Fruit fly (Drosophila melanogaster) whole organism, embryonic: ENCODE results near the gene RpL6.

Experiments used
- B-H2 ChIP-seq: fragments of 200-800 bp; sonication (Bioruptor generic); optimal IDR thresholded peaks from 2 replicates; lab custom pipeline; 2018; ENCODE audit warnings: missing biosample characterization, mild to moderate bottlenecking, missing genetic modification characterization
- Bteb2 ChIP-seq: fragments of 200-800 bp; sonication (Bioruptor generic); optimal IDR thresholded peaks from 2 replicates; lab custom pipeline; 2016; ENCODE audit warnings: missing biosample characterization, missing genetic modification characterization
- CG10209 ChIP-seq: fragments of 200-800 bp; sonication (Bioruptor generic); optimal IDR thresholded peaks from 3 replicates; lab custom pipeline; 2017; ENCODE audit warnings: missing biosample characterization, mild to moderate bottlenecking, missing genetic modification characterization, missing genetic modification reagents
- CG11093 ChIP-seq: fragments of 200-800 bp; sonication (Bioruptor generic); IDR thresholded peaks from 3 replicates; pipeline ENCODE4 v1.3.6; 2022; ENCODE audit warnings: missing biosample characterization, missing genetic modification characterization
- CG12104 ChIP-seq: fragments of 200-800 bp; sonication (Bioruptor generic); optimal IDR thresholded peaks from 3 replicates; lab custom pipeline; 2016; ENCODE audit warnings: missing biosample characterization, missing genetic modification characterization
- CG13775 ChIP-seq: fragments of 200-800 bp; sonication (Bioruptor generic); optimal IDR thresholded peaks from 3 replicates; lab custom pipeline; 2017; ENCODE audit warnings: missing biosample characterization, mild to moderate bottlenecking, missing genetic modification characterization
- CG15073 ChIP-seq: fragments of 200-800 bp; sonication (Bioruptor generic); optimal IDR thresholded peaks from 2 replicates; lab custom pipeline; 2016; ENCODE audit warnings: missing biosample characterization, missing genetic modification characterization
- CG15479 ChIP-seq: fragments of 200-800 bp; sonication (Bioruptor generic); optimal IDR thresholded peaks from 3 replicates; lab custom pipeline; 2019; ENCODE audit warnings: missing biosample characterization, mild to moderate bottlenecking, missing genetic modification characterization, moderate library complexity
- CG15696 ChIP-seq: fragments of 200-800 bp; sonication (Bioruptor generic); optimal IDR thresholded peaks from 2 replicates; lab custom pipeline; 2019; ENCODE audit warnings: missing biosample characterization, mild to moderate bottlenecking, missing genetic modification characterization, moderate library complexity
- CG18262 ChIP-seq: fragments of 200-800 bp; optimal IDR thresholded peaks from 3 replicates; lab custom pipeline; 2019; ENCODE audit warnings: missing biosample characterization, mild to moderate bottlenecking, missing genetic modification characterization, moderate library complexity
- CG18619 ChIP-seq: fragments of 200-800 bp; sonication (Bioruptor generic); optimal IDR thresholded peaks from 3 replicates; lab custom pipeline; 2017; ENCODE audit warnings: missing biosample characterization, mild to moderate bottlenecking, missing genetic modification characterization
- CG30020 ChIP-seq: fragments of 200-800 bp; optimal IDR thresholded peaks from 2 replicates; lab custom pipeline; 2019; ENCODE audit warnings: missing biosample characterization, mild to moderate bottlenecking, missing genetic modification characterization, moderate library complexity
- CG33213 ChIP-seq: fragments of 200-800 bp; sonication (Bioruptor generic); optimal IDR thresholded peaks from 3 replicates; lab custom pipeline; 2016; ENCODE audit warnings: missing biosample characterization, missing genetic modification characterization
- CG6272 ChIP-seq: fragments of 200-800 bp; sonication (Bioruptor generic); IDR thresholded peaks from 2 replicates; pipeline ENCODE4 v1.3.6; 2022; ENCODE audit warnings: missing biosample characterization, missing genetic modification characterization
- CG8944 ChIP-seq: fragments of 200-800 bp; sonication (Bioruptor generic); optimal IDR thresholded peaks from 3 replicates; lab custom pipeline; 2016; ENCODE audit warnings: missing biosample characterization, missing genetic modification characterization
- CG9817 ChIP-seq: fragments of 200-800 bp; sonication (Bioruptor generic); optimal IDR thresholded peaks from 2 replicates; lab custom pipeline; 2018; ENCODE audit warnings: missing biosample characterization, mild to moderate bottlenecking, missing genetic modification characterization, moderate library complexity
- Dfd ChIP-seq, 2 experiments: fragments of >200 bp; optimal IDR thresholded peaks; 2 replicates each; lab custom pipeline; 2017; ENCODE audit warnings: missing biosample characterization in 2 of 2, missing genetic modification characterization in 2 of 2
- Eip74EF ChIP-seq, 2 experiments: fragments of 200-800 bp in 1 of 2; fragments of >200 bp in 1 of 2; sonication (Bioruptor generic) in 1 of 2; optimal IDR thresholded peaks; 2 replicates each; lab custom pipeline; 2017 to 2019; ENCODE audit warnings: missing biosample characterization in 2 of 2, missing genetic modification characterization in 2 of 2, mild to moderate bottlenecking in 1 of 2, moderate library complexity in 1 of 2
- Elba2 ChIP-seq: fragments of 200-800 bp; sonication (Bioruptor generic); optimal IDR thresholded peaks from 3 replicates; lab custom pipeline; 2016; ENCODE audit warnings: missing biosample characterization, missing genetic modification characterization
- Ets65A ChIP-seq: fragments of 200-800 bp; sonication (Bioruptor generic); peaks from one replicate; lab custom pipeline; 2016; ENCODE audit warnings: missing biosample characterization, missing genetic modification characterization
- Gug ChIP-seq: fragments of 200-800 bp; sonication (Bioruptor generic); IDR thresholded peaks from 4 replicates; pipeline ENCODE4 v1.3.6; 2022; ENCODE audit warnings: missing biosample characterization, missing genetic modification characterization
- Jarid2 ChIP-seq: fragments of 200-800 bp; sonication (Bioruptor generic); optimal IDR thresholded peaks from 3 replicates; lab custom pipeline; 2017; ENCODE audit warnings: mild to moderate bottlenecking, missing biosample characterization, missing genetic modification reagents, missing genetic modification characterization
- Lhr ChIP-seq: fragments of 200-800 bp; sonication (Bioruptor generic); optimal IDR thresholded peaks from 3 replicates; lab custom pipeline; 2017; ENCODE audit warnings: mild to moderate bottlenecking, missing biosample characterization, missing genetic modification reagents, missing genetic modification characterization
- NK7.1 ChIP-seq: fragments of 200-800 bp; sonication (Bioruptor generic); optimal IDR thresholded peaks from 3 replicates; lab custom pipeline; 2016; ENCODE audit warnings: missing biosample characterization, missing genetic modification characterization
- Oaz ChIP-seq: fragments of 200-800 bp; sonication (Bioruptor generic); IDR thresholded peaks from 2 replicates; pipeline ENCODE4 v1.3.6; 2022; ENCODE audit warnings: missing biosample characterization, missing genetic modification characterization
- Rfx ChIP-seq: fragments of 200-800 bp; sonication (Bioruptor generic); IDR thresholded peaks from 2 replicates; pipeline ENCODE4 v1.3.6; 2022; ENCODE audit warnings: missing biosample characterization, missing genetic modification characterization
- Scr ChIP-seq: fragments of 200-800 bp; sonication (Bioruptor generic); IDR thresholded peaks from 2 replicates; pipeline ENCODE4 v1.3.6; 2022; ENCODE audit warnings: missing biosample characterization, missing genetic modification characterization; ENCODE audit not compliant: partially characterized antibody
- Sry-δ ChIP-seq: fragments of 200-800 bp; sonication (Bioruptor generic); optimal IDR thresholded peaks from 2 replicates; lab custom pipeline; 2016; ENCODE audit warnings: missing biosample characterization, missing genetic modification characterization
- Vsx1 ChIP-seq: fragments of 200-800 bp; sonication (Bioruptor generic); optimal IDR thresholded peaks from 2 replicates; lab custom pipeline; 2017; ENCODE audit warnings: missing biosample characterization, mild to moderate bottlenecking, missing genetic modification characterization, missing genetic modification reagents
- abd-A ChIP-seq: fragments of 200-800 bp; sonication (Bioruptor generic); optimal IDR thresholded peaks from 3 replicates; lab custom pipeline; 2019; ENCODE audit warnings: missing biosample characterization, mild to moderate bottlenecking, missing genetic modification characterization, moderate library complexity
- ac ChIP-seq: fragments of 200-800 bp; sonication (Bioruptor generic); optimal IDR thresholded peaks from 3 replicates; lab custom pipeline; 2017; ENCODE audit warnings: missing biosample characterization, mild to moderate bottlenecking, missing genetic modification characterization
- cas ChIP-seq: fragments of 200-800 bp; sonication (Bioruptor generic); IDR thresholded peaks from 2 replicates; pipeline ENCODE4 v1.3.6; 2022; ENCODE audit warnings: missing biosample characterization, missing genetic modification characterization
- chinmo ChIP-seq: fragments of 200-800 bp; sonication (Bioruptor generic); IDR thresholded peaks from 4 replicates; pipeline ENCODE4 v1.3.6; 2022; ENCODE audit warnings: missing biosample characterization, missing genetic modification characterization; ENCODE audit not compliant: partially characterized antibody
- ci ChIP-seq: fragments of 200-800 bp; sonication (Bioruptor generic); IDR thresholded peaks from 3 replicates; pipeline ENCODE4 v1.3.6; 2022; ENCODE audit warnings: missing biosample characterization, missing genetic modification characterization
- dmrt11E ChIP-seq: fragments of 200-800 bp; sonication (Bioruptor generic); optimal IDR thresholded peaks from 3 replicates; lab custom pipeline; 2018; ENCODE audit warnings: missing biosample characterization, mild to moderate bottlenecking, missing genetic modification characterization, moderate library complexity
- eve ChIP-seq, 2 experiments: fragments of >200 bp; optimal IDR thresholded peaks; 2 replicates each; lab custom pipeline; 2017; ENCODE audit warnings: missing biosample characterization in 2 of 2, missing genetic modification characterization in 2 of 2
- exex ChIP-seq: fragments of 200-800 bp; sonication (Bioruptor generic); optimal IDR thresholded peaks from 4 replicates; lab custom pipeline; 2018; ENCODE audit warnings: missing biosample characterization, mild to moderate bottlenecking, missing genetic modification characterization, moderate library complexity
- gro ChIP-seq: fragments of 200-800 bp; sonication (Bioruptor generic); optimal IDR thresholded peaks from 2 replicates; lab custom pipeline; 2016; ENCODE audit warnings: missing biosample characterization, missing genetic modification characterization
- hbn ChIP-seq: fragments of 200-800 bp; sonication (Bioruptor generic); IDR thresholded peaks from 2 replicates; pipeline ENCODE4 v1.3.6; 2022; ENCODE audit warnings: missing biosample characterization, missing genetic modification characterization; ENCODE audit not compliant: partially characterized antibody
- hkb ChIP-seq, 2 experiments: fragments of 200-800 bp in 1 of 2; fragments of >200 bp in 1 of 2; sonication (Bioruptor generic) in 1 of 2; IDR thresholded peaks in 1 of 2; optimal IDR thresholded peaks in 1 of 2; 2 replicates each; pipeline versions ENCODE4 v1.3.6 to Lab custom; 2017 to 2022; ENCODE audit warnings: missing biosample characterization in 1 of 2, missing genetic modification characterization in 1 of 2
- kay ChIP-seq: fragments of 200-800 bp; sonication (Bioruptor generic); optimal IDR thresholded peaks from 2 replicates; lab custom pipeline; 2016; ENCODE audit warnings: missing biosample characterization, missing genetic modification characterization
- nau ChIP-seq: fragments of 200-800 bp; sonication (Bioruptor generic); optimal IDR thresholded peaks from 3 replicates; lab custom pipeline; 2017; ENCODE audit warnings: missing biosample characterization, mild to moderate bottlenecking, missing genetic modification characterization, missing genetic modification reagents
- nmo ChIP-seq: fragments of 200-800 bp; sonication (Bioruptor generic); optimal IDR thresholded peaks from 2 replicates; lab custom pipeline; 2018; ENCODE audit warnings: missing biosample characterization, mild to moderate bottlenecking, missing genetic modification characterization, moderate library complexity
- otp ChIP-seq: fragments of 200-800 bp; sonication (Bioruptor generic); IDR thresholded peaks from 3 replicates; pipeline ENCODE4, ENCODE4 v1.3.6; 2022; ENCODE audit warnings: missing biosample characterization, missing genetic modification characterization
- sc ChIP-seq, 3 experiments: fragments of >200 bp in 2 of 3; fragments of 200-800 bp in 1 of 3; sonication (Bioruptor generic) in 1 of 3; optimal IDR thresholded peaks; 2 replicates in 2 of 3; 3 replicates in 1 of 3; lab custom pipeline; 2017; ENCODE audit warnings: mild to moderate bottlenecking in 1 of 3, missing biosample characterization in 1 of 3, missing genetic modification characterization in 1 of 3, missing genetic modification reagents in 1 of 3
- sisA ChIP-seq: fragments of 200-800 bp; sonication (Bioruptor generic); IDR thresholded peaks from 2 replicates; pipeline ENCODE4 v1.3.6; 2022; ENCODE audit warnings: missing biosample characterization, missing genetic modification characterization
- slou ChIP-seq: fragments of 200-800 bp; sonication (Bioruptor generic); optimal IDR thresholded peaks from 3 replicates; lab custom pipeline; 2016; ENCODE audit warnings: missing biosample characterization, missing genetic modification characterization
- unpg ChIP-seq: fragments of 200-800 bp; sonication (Bioruptor generic); optimal IDR thresholded peaks from 3 replicates; lab custom pipeline; 2018; ENCODE audit warnings: missing biosample characterization, mild to moderate bottlenecking, missing genetic modification characterization, moderate library complexity
- vvl ChIP-seq: fragments of 200-800 bp; sonication (Bioruptor generic); IDR thresholded peaks from 2 replicates; pipeline ENCODE4 v1.3.6; 2022; ENCODE audit warnings: missing biosample characterization, missing genetic modification characterization

RpL6 gene

dm6 chr3R:31608030-31608429 lies 12.0 kb upstream of the RpL6 start (continued):
- TF ChIP-seq B-H2 (GFP tag; lab: Kevin White, UChicago) (peak; percentile 56), Oaz (GFP tag; lab: Robert Waterston, UW) (no peak), abd-A (peak; percentile 39), CG13775 (GFP tag; lab: Kevin White, UChicago) (peak; percentile 9), kay (GFP tag; lab: Kevin White, UChicago) (no peak), CG8944 (GFP tag; lab: Kevin White, UChicago) (no peak), gro (peak; percentile 2), CG10209 (no peak), CG15696 (tag; lab: Kevin White, UChicago) (peak; percentile 18), dmrt11E (tag; lab: Kevin White, UChicago) (no peak), CG12104 (GFP tag; lab: Kevin White, UChicago) (peak; percentile 21), sisA (no peak), unpg (GFP tag; lab: Kevin White, UChicago) (no peak), CG18619 (peak; percentile 8)

dm6 chr3R:31607287-31607849 lies 11.4 kb upstream of the RpL6 start:
- TF ChIP-seq chinmo (peak; percentile 73; the same call in 1 of the 4 replicates), CG15073 (GFP tag; lab: Kevin White, UChicago) (no peak), Lhr (GFP tag; lab: Kevin White, UChicago) (no peak), Bteb2 (GFP tag; lab: Kevin White, UChicago) (no peak), ci (0 out of 3 replicates have a peak, but pooled peaks have one; percentile 16), Elba2 (GFP tag; lab: Kevin White, UChicago) (no peak), Jarid2 (no peak), Rfx (no peak), NK7.1 (no peak), eve (GFP tag; optimal IDR thresholded peaks at IDR 0.05; lab: Kevin White, UChicago) (peak in 1 of 2 experiments; percentile 50), Scr (no peak), Vsx1 (GFP tag; lab: Kevin White, UChicago) (no peak), nmo (GFP tag; lab: Kevin White, UChicago) (no peak), Ets65A (GFP tag; lab: Kevin White, UChicago) (peak; percentile 72), cas (GFP tag; lab: Robert Waterston, UW) (no peak), CG11093 (GFP tag; lab: Robert Waterston, UW) (no peak), CG6272 (no peak), slou (GFP tag; lab: Kevin White, UChicago) (no peak), CG9817 (tag; lab: Kevin White, UChicago) (no peak), sc (optimal IDR thresholded peaks at IDR 0.05; lab: Kevin White, UChicago) (no peak), sc (GFP tag; optimal IDR thresholded peaks at IDR 0.05; lab: Kevin White, UChicago) (no peak), hbn (GFP tag; lab: Robert Waterston, UW) (no peak), vvl (GFP tag; lab: Robert Waterston, UW) (no peak), Eip74EF (GFP tag; optimal IDR thresholded peaks at IDR 0.05; lab: Kevin White, UChicago) (no peak), Sry-δ (GFP tag; lab: Kevin White, UChicago) (no peak), CG15479 (GFP tag; lab: Kevin White, UChicago) (peak; percentile 58), exex (tag; lab: Kevin White, UChicago) (peak; percentile 17), Gug (GFP tag; lab: Robert Waterston, UW) (no peak), CG18262 (tag; lab: Kevin White, UChicago) (no peak), hkb (optimal IDR thresholded peaks at IDR 0.05; lab: Kevin White, UChicago) (no peak), hkb (GFP tag; IDR thresholded peaks at IDR 0.05; lab: Robert Waterston, UW) (0 out of 2 replicates have a peak, but pooled peaks have one; percentile 11), otp (GFP tag; lab: Robert Waterston, UW) (no peak), CG30020 (tag; lab: Kevin White, UChicago) (no peak), nau (GFP tag; lab: Kevin White, UChicago) (no peak), Dfd (GFP tag; optimal IDR thresholded peaks at IDR 0.05; lab: Kevin White, UChicago) (no peak), CG33213 (GFP tag; lab: Kevin White, UChicago) (no peak), ac (GFP tag; lab: Kevin White, UChicago) (peak; percentile 26)
